Worm (Caenorhabditis elegans): ENCODE data around the gene tofu-6.

Gene tofu-6

DNA sequence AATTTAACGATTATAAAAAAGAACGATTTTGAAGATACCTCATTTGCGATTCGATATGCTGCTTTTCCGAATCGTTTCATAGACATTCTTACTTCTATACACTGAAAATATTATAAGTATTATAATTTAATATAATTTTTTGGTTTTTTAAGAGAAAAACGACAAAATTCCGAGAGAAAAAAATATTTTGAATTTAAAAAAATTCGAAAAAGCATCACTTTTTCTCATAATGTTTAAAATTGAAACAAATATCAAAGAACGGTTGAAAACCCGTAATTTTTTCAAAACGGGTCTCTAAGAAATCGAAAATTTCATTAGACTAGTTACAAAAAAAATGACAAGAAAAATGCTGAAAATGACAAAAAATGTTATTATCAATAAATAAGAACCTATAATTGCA, 25.5 kb upstream of the tofu-6 start, which contains the start of gene pink-1:
pink-1 (minus strand) TSS at position 101 of the 400 bp plus-strand sequence.
- TF ChIP-seq aha-1 (tag; optimal IDR thresholded peaks at IDR 0.05) (no peak), lir-3 (tag; optimal IDR thresholded peaks at IDR 0.05; ENCODE audit: poor library complexity) (no peak), fkh-4 (tag; optimal IDR thresholded peaks at IDR 0.05; ENCODE audit: borderline replicate concordance) (no peak), alr-1 (tag; optimal IDR thresholded peaks at IDR 0.05; ENCODE audit: borderline replicate concordance) (no peak), hpl-2 (GFP tag; optimal IDR thresholded peaks at IDR 0.05) (no peak), elt-2 (tag; optimal IDR thresholded peaks at IDR 0.05) (no peak), ces-1 (GFP tag; optimal IDR thresholded peaks at IDR 0.05) (no peak)

DNA sequence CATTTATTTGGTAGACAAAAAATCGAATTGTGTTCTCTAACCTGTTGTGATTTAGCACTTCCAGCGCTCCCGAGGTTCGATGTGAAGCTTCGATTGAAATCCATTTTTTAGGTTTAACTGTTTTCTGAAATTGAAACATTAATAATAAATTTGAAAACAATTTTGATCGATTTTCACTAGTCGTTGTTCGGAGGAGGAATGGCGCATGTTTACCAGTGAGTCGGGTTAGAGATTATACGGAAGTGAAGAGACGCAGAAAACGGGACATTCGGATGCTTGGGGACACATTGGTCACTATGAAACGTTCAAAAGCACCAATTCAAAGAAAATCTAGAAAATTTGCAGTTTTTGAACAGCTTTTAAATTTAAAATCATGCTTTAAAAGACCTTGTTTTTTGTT, 22.3 kb upstream of the tofu-6 start, which contains the start of gene fbxl-3:
fbxl-3 (minus strand) TSS at position 124 of the 400 bp plus-strand sequence.
- peak in 1 of 6 experiments; percentile 39 for TF ChIP-seq elt-3 (tag; optimal IDR thresholded peaks at IDR 0.05)
- no peak for TF ChIP-seq ceh-63 (GFP tag; optimal IDR thresholded peaks at IDR 0.05)
- no peak for TF ChIP-seq Y116A8C.19 (tag; optimal IDR thresholded peaks at IDR 0.05; ENCODE audit: borderline replicate concordance)
- no peak for TF ChIP-seq zag-1 (tag; optimal IDR thresholded peaks at IDR 0.05)
- no peak for TF ChIP-seq blmp-1 (tag; optimal IDR thresholded peaks at IDR 0.05)
- TF ChIP-seq pag-3 (tag; optimal IDR thresholded peaks at IDR 0.05; ENCODE audit: borderline replicate concordance, insufficient read depth): no peak
- TF ChIP-seq efl-1 (optimal IDR thresholded peaks at IDR 0.05): no peak
- peak in 1 of 2 experiments; percentile 87 for TF ChIP-seq efl-1 (GFP tag; optimal IDR thresholded peaks at IDR 0.05 in 1 of 2)
- no peak for TF ChIP-seq ceh-8 (GFP tag; optimal IDR thresholded peaks at IDR 0.05)
- TF ChIP-seq nhr-11 (tag; optimal IDR thresholded peaks at IDR 0.05): no peak
- TF ChIP-seq pqm-1 (tag; optimal IDR thresholded peaks at IDR 0.05): no peak
- TF ChIP-seq alr-1 (tag; optimal IDR thresholded peaks at IDR 0.05; ENCODE audit: borderline replicate concordance): no peak
- TF ChIP-seq fkh-10 (GFP tag; optimal IDR thresholded peaks at IDR 0.05): no peak
- TF ChIP-seq nhr-28 (tag; optimal IDR thresholded peaks at IDR 0.05): no peak
- TF ChIP-seq snpc-4 (tag; optimal IDR thresholded peaks at IDR 0.05): no peak
- no peak for TF ChIP-seq dpl-1 (GFP tag; optimal IDR thresholded peaks at IDR 0.05)

DNA sequence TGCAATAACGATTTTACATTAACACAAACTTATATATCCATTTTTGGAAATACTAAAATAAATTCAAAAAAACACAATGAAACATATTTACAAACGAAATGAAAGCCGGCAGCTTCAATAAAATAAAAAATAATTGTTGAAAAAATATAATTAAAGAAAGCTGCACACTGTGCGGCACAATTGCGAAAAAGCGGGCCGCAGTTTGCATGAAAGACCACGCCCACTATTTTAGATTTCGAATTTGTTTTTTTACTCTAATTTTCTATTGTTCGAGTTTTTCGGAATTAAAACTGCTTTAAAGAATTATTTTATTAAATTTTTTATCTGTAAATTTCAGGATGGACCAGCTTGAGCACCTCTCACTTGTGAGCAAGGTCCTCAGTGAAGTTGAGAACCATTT, 21.8 kb upstream of the tofu-6 start, which contains the start of gene mog-5:
mog-5 (plus strand) TSS at position 338 of the 400 bp plus-strand sequence.
- peak in 1 of 2 experiments; percentile 33 for TF ChIP-seq lin-35 (GFP tag; optimal IDR thresholded peaks at IDR 0.05)
- no peak for TF ChIP-seq Y116A8C.19 (tag; optimal IDR thresholded peaks at IDR 0.05; ENCODE audit: borderline replicate concordance)
- peak in 2 of 3 experiments; percentile 10 to 23 for TF ChIP-seq ceh-82 (tag; optimal IDR thresholded peaks at IDR 0.05)
- TF ChIP-seq nhr-20 (tag; optimal IDR thresholded peaks at IDR 0.05): peak; percentile 39
- TF ChIP-seq xbp-1 (tag; optimal IDR thresholded peaks at IDR 0.05): peak; percentile 30
- peak; percentile 35 for TF ChIP-seq dsc-1 (tag; optimal IDR thresholded peaks at IDR 0.05)
- peak; percentile 46 to 47 for TF ChIP-seq lsy-2 (tag; optimal IDR thresholded peaks at IDR 0.05)
- TF ChIP-seq aha-1 (tag; optimal IDR thresholded peaks at IDR 0.05): no peak
- peak; percentile 32 for TF ChIP-seq nhr-90 (tag; optimal IDR thresholded peaks at IDR 0.05; ENCODE audit: poor library complexity)
- TF ChIP-seq ceh-63 (GFP tag; optimal IDR thresholded peaks at IDR 0.05): no peak
- no peak for TF ChIP-seq unc-130 (tag; optimal IDR thresholded peaks at IDR 0.05)
- TF ChIP-seq hpl-2 (GFP tag; optimal IDR thresholded peaks at IDR 0.05): no peak
- TF ChIP-seq efl-1 (optimal IDR thresholded peaks at IDR 0.05): peak; percentile 14 to 41
- peak; percentile 36 to 93 for TF ChIP-seq efl-1 (GFP tag; optimal IDR thresholded peaks at IDR 0.05 in 1 of 2)
- TF ChIP-seq rnt-1 (tag; optimal IDR thresholded peaks at IDR 0.05): peak; percentile 20
- peak; percentile 11 for TF ChIP-seq skn-1 (tag; optimal IDR thresholded peaks at IDR 0.05)
- TF ChIP-seq nhr-85 (tag): no peak
- peak; percentile 35 for TF ChIP-seq nhr-71 (tag; optimal IDR thresholded peaks at IDR 0.05)
- TF ChIP-seq tbx-2 (tag; optimal IDR thresholded peaks at IDR 0.05): peak; percentile 28
- peak in 1 of 2 experiments; percentile 1 for TF ChIP-seq mdl-1 (tag; optimal IDR thresholded peaks at IDR 0.05)
- peak; percentile 8 to 41 (median 20) for TF ChIP-seq dpl-1 (GFP tag; optimal IDR thresholded peaks at IDR 0.05)
- peak; percentile 32 for TF ChIP-seq snu-23 (GFP tag; optimal IDR thresholded peaks at IDR 0.05)
- peak; percentile 7 for TF ChIP-seq elt-2 (tag; optimal IDR thresholded peaks at IDR 0.05)
- peak; percentile 7 for TF ChIP-seq snpc-4 (tag; optimal IDR thresholded peaks at IDR 0.05)
- TF ChIP-seq nhr-12 (tag; optimal IDR thresholded peaks at IDR 0.05): no peak
- TF ChIP-seq nhr-47 (tag; optimal IDR thresholded peaks at IDR 0.05): peak; percentile 4
- peak; percentile 24 for TF ChIP-seq blmp-1 (tag; optimal IDR thresholded peaks at IDR 0.05)
- 0 out of 2 replicates have a peak, but pooled peaks have one; percentile 10 for TF ChIP-seq nhr-19 (GFP tag; conservative IDR thresholded peaks at IDR 0.05)
- TF ChIP-seq swsn-7 (tag; optimal IDR thresholded peaks at IDR 0.05): peak; percentile 25
- peak; percentile 35 for TF ChIP-seq C16A3.4 (tag; optimal IDR thresholded peaks at IDR 0.05)
- TF ChIP-seq elt-3 (tag; optimal IDR thresholded peaks at IDR 0.05): peak in 1 of 6 experiments; percentile 51

Measured in whole organism, L1 larva.